Worm (Caenorhabditis elegans): Measurements from ENCODE around the gene sri-2.
"Not testable (repeated sequence)": the region's sequence is repeated elsewhere in the genome, so short reads cannot be mapped to it uniquely, and the experiment has no call there.

- not testable (repeated sequence) for TF ChIP-seq Y53F4B.3 (GFP tag; IDR thresholded peaks at IDR 0.05); repo-1 (tag; optimal IDR thresholded peaks at IDR 0.05); nhr-179 (tag; optimal IDR thresholded peaks at IDR 0.05); egl-44 (GFP tag; IDR thresholded peaks at IDR 0.05); F49E8.2 (tag; optimal IDR thresholded peaks at IDR 0.05; ENCODE audit: insufficient read depth); K12H6.12 (tag; optimal IDR thresholded peaks at IDR 0.05); chd-7 (tag; optimal IDR thresholded peaks at IDR 0.05); unc-62 (GFP tag; optimal IDR thresholded peaks at IDR 0.05); C17E4.6 (GFP tag; IDR thresholded peaks at IDR 0.05); let-526 (GFP tag; IDR thresholded peaks at IDR 0.05)
These were observed 26.8 kb upstream of the sri-2 start, which contains the start of gene C06C6.7 for ce11 chrV:15991850-15992249.
